Fruit fly (Drosophila melanogaster) whole organism, wandering third instar larva: ENCODE results near the gene Uck.

Experiments used
- CG9705 ChIP-seq: fragments of 200-800 bp; sonication (Bioruptor generic); optimal IDR thresholded peaks from 2 replicates; lab custom pipeline; 2018; ENCODE audit warnings: missing biosample characterization, mild to moderate bottlenecking, missing genetic modification characterization
- Dfd ChIP-seq: fragments of >200 bp; optimal IDR thresholded peaks from 2 replicates; lab custom pipeline; 2017; ENCODE audit warnings: missing biosample characterization, missing genetic modification characterization
- Mio ChIP-seq: sonication (Bioruptor generic); optimal IDR thresholded peaks from 2 replicates; lab custom pipeline; 2016; ENCODE audit warnings: missing biosample characterization, missing genetic modification characterization
- Myc ChIP-seq: fragments of >200 bp; optimal IDR thresholded peaks from 2 replicates; lab custom pipeline; 2017
- Sp1 ChIP-seq: fragments of 200-800 bp; sonication (Bioruptor generic); optimal IDR thresholded peaks from 3 replicates; lab custom pipeline; 2019; ENCODE audit warnings: missing biosample characterization, mild to moderate bottlenecking, missing genetic modification characterization, moderate library complexity
- Vsx2 ChIP-seq: fragments of 200-300, 225-300 bp; sonication (Bioruptor generic); optimal IDR thresholded peaks from 2 replicates; lab custom pipeline; 2018; ENCODE audit warnings: missing biosample characterization, missing genetic modification characterization; ENCODE audit not compliant: partially characterized antibody
- fru ChIP-seq: fragments of 200-800 bp; sonication (Bioruptor generic); optimal IDR thresholded peaks from 3 replicates; lab custom pipeline; 2016; ENCODE audit warnings: missing biosample characterization, mild to moderate bottlenecking, missing genetic modification characterization
- pan ChIP-seq: fragments of >200 bp; optimal IDR thresholded peaks from 2 replicates; lab custom pipeline; 2017
- sv ChIP-seq: fragments of 200-800 bp; sonication (Bioruptor generic); optimal IDR thresholded peaks from 3 replicates; lab custom pipeline; 2016; ENCODE audit warnings: missing biosample characterization, missing genetic modification characterization
- tai ChIP-seq: sonication (Bioruptor generic); optimal IDR thresholded peaks from 2 replicates; lab custom pipeline; 2016; ENCODE audit warnings: missing biosample characterization, missing genetic modification characterization

DNA sequence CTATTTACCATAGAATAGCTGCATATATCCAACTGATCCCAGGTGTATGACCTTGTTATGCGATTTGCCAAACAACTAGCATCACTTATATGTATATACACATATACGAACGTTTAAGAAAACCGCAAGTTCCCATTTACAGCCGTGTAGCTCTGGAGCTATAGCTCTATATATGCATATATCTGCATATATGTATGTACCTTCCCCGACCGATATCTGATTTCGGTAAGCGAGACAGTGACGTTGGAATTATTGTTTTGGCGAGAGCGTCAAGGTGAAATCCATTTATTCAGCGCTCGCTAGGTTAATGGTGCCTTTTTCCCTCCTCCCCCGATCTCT, 30.0 kb upstream of the Uck start:
- TF ChIP-seq Sp1 (GFP tag; lab: Kevin White, UChicago): no peak
- no peak for TF ChIP-seq sv (GFP tag; lab: Kevin White, UChicago)
- TF ChIP-seq Vsx2: no peak
- no peak for TF ChIP-seq tai
- TF ChIP-seq Mio: no peak
- TF ChIP-seq Dfd (GFP tag; lab: Kevin White, UChicago): no peak
- TF ChIP-seq Myc: no peak
- peak; percentile 56 for TF ChIP-seq fru (GFP tag; lab: Kevin White, UChicago)
- no peak for TF ChIP-seq CG9705 (GFP tag; lab: Kevin White, UChicago)
- no peak for TF ChIP-seq pan (lab: Kevin White, UChicago)
